Fruit fly (Drosophila melanogaster): ENCODE measurements around the gene ND-SGDH.

- no peak for TF ChIP-seq CG8478 (optimal IDR thresholded peaks at IDR 0.05)
- TF ChIP-seq CTCF (optimal IDR thresholded peaks at IDR 0.05): no peak
Observed at dm6 chr3L:12183967-12184366, 45.6 kb upstream of the ND-SGDH start.
